Worm (Caenorhabditis elegans): ENCODE results near the gene Y4C6B.1.

ce11 chrIV:5306040-5306439 is 48.2 kb upstream of the Y4C6B.1 start, which contains the start of gene ZK354.8:
- no peak for TF ChIP-seq ces-1 (GFP tag; optimal IDR thresholded peaks at IDR 0.05)
- TF ChIP-seq flh-1 (GFP tag; optimal IDR thresholded peaks at IDR 0.05), result no peak
- TF ChIP-seq nhr-2 (tag; optimal IDR thresholded peaks at IDR 0.05), result no peak
- no peak for TF ChIP-seq unc-62 (GFP tag; optimal IDR thresholded peaks at IDR 0.05)
- no peak for TF ChIP-seq nhr-28 (tag; optimal IDR thresholded peaks at IDR 0.05)
- TF ChIP-seq nhr-237 (tag; optimal IDR thresholded peaks at IDR 0.05), result no peak
- TF ChIP-seq pha-4 (tag; optimal IDR thresholded peaks at IDR 0.05), result no peak
- no peak for TF ChIP-seq lsy-2 (tag; optimal IDR thresholded peaks at IDR 0.05)
- no peak for TF ChIP-seq ceh-83 (GFP tag; optimal IDR thresholded peaks at IDR 0.05)
- no peak for TF ChIP-seq sptf-1 (tag; optimal IDR thresholded peaks at IDR 0.05)
- TF ChIP-seq unc-39 (tag; optimal IDR thresholded peaks at IDR 0.05), result no peak
- no peak for TF ChIP-seq blmp-1 (tag; optimal IDR thresholded peaks at IDR 0.05)
- no peak for TF ChIP-seq elt-3 (tag; optimal IDR thresholded peaks at IDR 0.05)
- TF ChIP-seq lin-13 (tag; optimal IDR thresholded peaks at IDR 0.05), result no peak
